Worm (Caenorhabditis elegans): ENCODE results near the gene htz-1.

htz-1 gene

DNA sequence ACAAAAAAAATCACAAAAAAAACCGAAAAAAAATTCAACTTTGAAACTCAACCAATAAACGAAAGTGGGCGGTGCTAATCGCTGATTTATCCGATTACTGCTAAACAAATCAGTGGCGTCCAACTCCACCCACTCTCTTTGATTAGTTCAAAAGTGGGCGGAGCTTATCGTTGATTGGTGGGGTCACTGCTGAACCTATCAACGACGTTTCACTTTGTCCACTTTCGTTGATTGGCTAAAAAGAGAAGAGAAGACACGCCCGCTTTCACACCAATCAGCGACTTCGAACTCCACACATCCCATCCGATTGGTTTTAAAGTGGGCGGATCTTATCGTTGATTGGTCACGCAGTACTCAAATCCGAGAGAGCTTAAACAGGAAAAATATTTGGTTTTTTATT lies 22.1 kb upstream of the htz-1 start:
- no peak for TF ChIP-seq M03D4.4 (tag; optimal IDR thresholded peaks at IDR 0.05)

DNA sequence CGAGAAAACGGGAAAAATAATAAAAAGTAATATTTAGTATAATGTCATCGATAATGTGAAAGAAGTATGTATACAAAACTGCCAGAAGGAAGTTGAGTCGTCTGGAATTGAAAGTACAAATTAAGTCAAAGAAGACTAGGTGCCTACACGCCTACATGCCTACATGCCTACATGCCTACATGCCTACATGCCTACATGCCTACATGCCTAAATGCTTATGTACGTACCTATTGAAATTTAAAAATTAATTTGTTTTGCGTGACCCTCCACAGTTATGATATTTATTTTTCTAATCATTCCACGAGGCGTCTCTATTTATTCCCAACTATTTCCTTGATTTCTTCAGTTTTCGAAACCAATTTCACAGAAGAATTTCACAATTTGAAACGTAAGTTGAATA lies 16.1 kb upstream of the htz-1 start, which contains the start of the genes str-185 and R08C7.5:
str-185 (minus strand) TSS at position 101 of the 400 bp plus-strand sequence.
R08C7.5 (plus strand) TSS at position 329 of the 400 bp plus-strand sequence.
- TF ChIP-seq nhr-237 (tag; optimal IDR thresholded peaks at IDR 0.05) (no peak), snpc-4 (tag; optimal IDR thresholded peaks at IDR 0.05) (no peak), unc-39 (tag; optimal IDR thresholded peaks at IDR 0.05) (no peak), M03D4.4 (tag; optimal IDR thresholded peaks at IDR 0.05) (no peak), flh-1 (GFP tag; optimal IDR thresholded peaks at IDR 0.05) (no peak), cnd-1 (tag; optimal IDR thresholded peaks at IDR 0.05) (no peak), zip-8 (tag; optimal IDR thresholded peaks at IDR 0.05) (no peak)

DNA sequence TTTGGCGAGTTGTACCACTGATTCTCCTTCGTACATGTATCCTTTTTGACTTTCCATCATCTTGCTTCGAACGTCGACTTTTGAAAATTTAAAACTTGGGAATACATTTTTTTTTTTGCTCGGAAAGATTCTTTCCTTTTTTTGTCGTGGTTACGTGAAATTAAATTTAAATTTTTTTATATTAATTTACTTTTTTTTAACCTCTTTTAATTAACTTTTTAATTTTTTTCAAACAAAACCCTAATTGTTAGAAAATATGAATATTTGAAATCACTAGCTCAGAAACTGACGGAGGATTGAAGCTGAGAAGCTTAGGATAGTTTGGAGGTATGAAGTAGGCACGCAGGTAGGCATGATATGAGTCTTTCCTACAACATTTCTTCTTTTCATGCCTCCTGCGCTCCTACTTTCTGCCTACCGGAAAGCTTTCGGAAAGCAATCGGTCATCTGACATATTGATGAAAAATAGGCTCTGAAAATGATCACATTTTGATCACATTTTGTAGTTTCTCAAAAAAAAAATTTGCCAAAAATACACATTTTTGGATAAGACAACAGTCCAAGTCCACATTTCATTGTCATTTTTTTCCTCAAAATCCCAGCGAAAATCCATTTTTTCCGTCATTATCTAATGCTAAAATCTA lies 11.5 kb upstream of the htz-1 start, which contains the start of the genes R08C7.8 and R08C7.4:
R08C7.8 (minus strand) TSS at position 101 of the 644 bp plus-strand sequence.
R08C7.4 (plus strand) TSS at position 594 of the 644 bp plus-strand sequence.
- TF ChIP-seq nhr-28 (tag; optimal IDR thresholded peaks at IDR 0.05) = no peak
- no peak for TF ChIP-seq unc-39 (tag; optimal IDR thresholded peaks at IDR 0.05)
- TF ChIP-seq nhr-237 (tag; optimal IDR thresholded peaks at IDR 0.05) = no peak
- no peak for TF ChIP-seq sptf-1 (tag; optimal IDR thresholded peaks at IDR 0.05)
- no peak for TF ChIP-seq elt-3 (tag; optimal IDR thresholded peaks at IDR 0.05)
- TF ChIP-seq nhr-76 (tag; optimal IDR thresholded peaks at IDR 0.05) = no peak
- no peak for TF ChIP-seq nhr-2 (tag; optimal IDR thresholded peaks at IDR 0.05)
- no peak for TF ChIP-seq elt-1 (tag; optimal IDR thresholded peaks at IDR 0.05; ENCODE audit: borderline replicate concordance, insufficient read depth)
- TF ChIP-seq ztf-11 (tag; optimal IDR thresholded peaks at IDR 0.05) = no peak
- TF ChIP-seq sem-2 (GFP tag; optimal IDR thresholded peaks at IDR 0.05) = no peak
- TF ChIP-seq ceh-83 (GFP tag; optimal IDR thresholded peaks at IDR 0.05) = no peak
- TF ChIP-seq ces-1 (GFP tag; optimal IDR thresholded peaks at IDR 0.05) = no peak
- no peak for TF ChIP-seq ham-2 (GFP tag; optimal IDR thresholded peaks at IDR 0.05)
- TF ChIP-seq mep-1 (tag; optimal IDR thresholded peaks at IDR 0.05) = no peak
- no peak for TF ChIP-seq flh-1 (GFP tag; optimal IDR thresholded peaks at IDR 0.05)
- no peak for TF ChIP-seq tbx-8 (GFP tag; optimal IDR thresholded peaks at IDR 0.05)

DNA sequence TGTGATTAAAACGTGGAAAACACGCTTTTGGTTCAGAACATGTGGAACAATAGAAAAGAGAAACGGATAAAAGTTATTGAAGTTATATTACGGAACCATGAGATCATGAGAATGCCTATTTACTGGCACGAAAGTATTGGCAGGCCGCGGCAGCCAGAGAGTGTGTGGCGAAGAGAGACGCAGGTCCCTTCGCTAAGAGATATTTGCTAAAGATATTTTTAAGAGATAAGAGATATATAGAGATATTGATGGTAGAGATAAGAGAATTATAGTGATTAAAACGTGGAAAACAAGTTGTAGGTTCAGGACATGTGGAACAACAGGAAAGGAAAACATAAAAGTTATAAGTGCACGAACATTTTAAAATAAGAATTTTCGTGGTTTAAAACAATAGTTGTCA lies 8.2 kb upstream of the htz-1 start:
- TF ChIP-seq elt-1 (tag; optimal IDR thresholded peaks at IDR 0.05; ENCODE audit: borderline replicate concordance, insufficient read depth) (peak; percentile 92), ztf-11 (tag; optimal IDR thresholded peaks at IDR 0.05) (no peak), ham-2 (GFP tag; optimal IDR thresholded peaks at IDR 0.05) (peak; percentile 56), unc-120 (tag; optimal IDR thresholded peaks at IDR 0.05; ENCODE audit: poor library complexity, severe bottlenecking) (no peak), unc-62 (GFP tag; optimal IDR thresholded peaks at IDR 0.05) (no peak), snpc-4 (tag; optimal IDR thresholded peaks at IDR 0.05) (no peak), nhr-237 (tag; optimal IDR thresholded peaks at IDR 0.05) (no peak), bed-3 (GFP tag; optimal IDR thresholded peaks at IDR 0.05) (no peak), tbx-8 (GFP tag; optimal IDR thresholded peaks at IDR 0.05) (no peak)

DNA sequence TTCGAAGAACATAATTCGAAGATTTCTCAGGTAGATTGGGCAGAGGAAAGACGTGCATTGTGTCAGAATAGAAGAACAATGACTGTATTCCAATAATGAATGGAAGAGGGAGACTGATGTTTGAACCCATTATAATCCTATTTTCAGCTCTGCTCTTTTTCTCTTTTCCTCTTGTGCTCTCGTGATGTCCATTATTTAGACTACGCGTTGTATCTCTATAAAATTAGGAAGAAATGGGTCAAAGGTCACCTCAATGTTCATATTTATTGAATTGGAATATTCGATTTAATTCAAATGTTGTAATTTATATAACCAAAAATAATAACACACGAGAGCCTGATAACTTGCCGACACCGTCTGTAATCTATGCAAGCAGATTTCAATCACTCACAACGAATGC lies 6.8 kb upstream of the htz-1 start, which contains the start of gene fbxb-74:
fbxb-74 (minus strand) TSS at position 101 of the 400 bp plus-strand sequence.
- TF ChIP-seq hlh-1 (tag; optimal IDR thresholded peaks at IDR 0.05) (no peak), tbx-8 (GFP tag; optimal IDR thresholded peaks at IDR 0.05) (no peak), bed-3 (GFP tag; optimal IDR thresholded peaks at IDR 0.05) (no peak), lsy-2 (tag; optimal IDR thresholded peaks at IDR 0.05) (no peak), ces-1 (GFP tag; optimal IDR thresholded peaks at IDR 0.05) (no peak), ztf-11 (tag; optimal IDR thresholded peaks at IDR 0.05) (no peak), nhr-2 (tag; optimal IDR thresholded peaks at IDR 0.05) (no peak), M03D4.4 (tag; optimal IDR thresholded peaks at IDR 0.05) (no peak), zip-8 (tag; optimal IDR thresholded peaks at IDR 0.05) (no peak), sptf-1 (tag; optimal IDR thresholded peaks at IDR 0.05) (no peak), mls-2 (tag; optimal IDR thresholded peaks at IDR 0.05) (no peak), nhr-28 (tag; optimal IDR thresholded peaks at IDR 0.05) (no peak), mep-1 (tag; optimal IDR thresholded peaks at IDR 0.05) (no peak), unc-62 (GFP tag; optimal IDR thresholded peaks at IDR 0.05) (no peak), ceh-43 (GFP tag; optimal IDR thresholded peaks at IDR 0.05) (no peak), blmp-1 (tag; optimal IDR thresholded peaks at IDR 0.05) (no peak), nhr-237 (tag; optimal IDR thresholded peaks at IDR 0.05) (no peak)

Data from whole organism, mixed stage, embryonic.